Worm (Caenorhabditis elegans): ENCODE measurements around the gene F37A8.2.

F37A8.2 gene

DNA sequence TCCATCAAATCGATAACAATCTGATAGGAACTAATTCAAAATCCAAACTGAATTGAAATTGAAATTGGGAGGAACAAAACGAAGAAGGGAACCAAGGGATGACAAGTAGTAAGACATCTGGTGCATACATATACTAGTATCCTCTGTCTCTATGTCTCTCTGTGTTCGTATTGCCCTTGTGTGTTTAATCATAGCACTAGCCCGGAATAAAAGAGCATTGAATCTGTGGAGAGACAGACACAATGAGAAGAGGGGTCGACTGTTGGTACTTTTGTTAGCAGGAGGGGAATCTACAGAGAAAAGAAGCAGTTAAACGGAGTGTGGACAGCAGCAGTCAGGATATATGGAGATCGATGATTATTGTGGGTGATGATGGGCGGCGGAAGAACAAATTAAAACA is 15.6 kb downstream of the F37A8.2 start:
- TF ChIP-seq drap-1 (GFP tag; optimal IDR thresholded peaks at IDR 0.05) (no peak), snpc-4 (tag; optimal IDR thresholded peaks at IDR 0.05) (no peak), mls-2 (tag; optimal IDR thresholded peaks at IDR 0.05) (no peak), bed-3 (GFP tag; optimal IDR thresholded peaks at IDR 0.05) (no peak), flh-1 (GFP tag; optimal IDR thresholded peaks at IDR 0.05) (no peak), hlh-1 (tag; optimal IDR thresholded peaks at IDR 0.05) (peak; percentile 79), unc-120 (tag; optimal IDR thresholded peaks at IDR 0.05; ENCODE audit: poor library complexity, severe bottlenecking) (peak; percentile 30), cnd-1 (tag; optimal IDR thresholded peaks at IDR 0.05) (peak; percentile 12), unc-39 (tag; optimal IDR thresholded peaks at IDR 0.05) (no peak), lin-32 (GFP tag; optimal IDR thresholded peaks at IDR 0.05) (no peak), sptf-1 (tag; optimal IDR thresholded peaks at IDR 0.05) (no peak), blmp-1 (tag; optimal IDR thresholded peaks at IDR 0.05) (no peak), ceh-83 (GFP tag; optimal IDR thresholded peaks at IDR 0.05) (no peak), mab-5 (tag; optimal IDR thresholded peaks at IDR 0.05) (no peak), lin-13 (tag; optimal IDR thresholded peaks at IDR 0.05) (no peak), elt-3 (tag; optimal IDR thresholded peaks at IDR 0.05) (no peak), tbx-8 (GFP tag; optimal IDR thresholded peaks at IDR 0.05) (no peak), ceh-39 (tag; optimal IDR thresholded peaks at IDR 0.05) (no peak), sem-2 (GFP tag; optimal IDR thresholded peaks at IDR 0.05) (no peak), M03D4.4 (tag; optimal IDR thresholded peaks at IDR 0.05) (no peak), unc-62 (GFP tag; optimal IDR thresholded peaks at IDR 0.05) (peak; percentile 53), mep-1 (tag; optimal IDR thresholded peaks at IDR 0.05) (peak; percentile 15), ztf-11 (tag; optimal IDR thresholded peaks at IDR 0.05) (peak; percentile 24), ces-1 (GFP tag; optimal IDR thresholded peaks at IDR 0.05) (peak; percentile 37), elt-1 (tag; optimal IDR thresholded peaks at IDR 0.05; ENCODE audit: borderline replicate concordance, insufficient read depth) (no peak), nhr-12 (tag; optimal IDR thresholded peaks at IDR 0.05) (no peak), nhr-28 (tag; optimal IDR thresholded peaks at IDR 0.05) (no peak), nhr-237 (tag; optimal IDR thresholded peaks at IDR 0.05) (no peak), pha-4 (tag; optimal IDR thresholded peaks at IDR 0.05) (peak; percentile 4), nhr-2 (tag; optimal IDR thresholded peaks at IDR 0.05) (peak; percentile 4), lsy-2 (tag; optimal IDR thresholded peaks at IDR 0.05) (no peak), ham-2 (GFP tag; optimal IDR thresholded peaks at IDR 0.05) (peak; percentile 88), ceh-43 (GFP tag; optimal IDR thresholded peaks at IDR 0.05) (no peak), nhr-76 (tag; optimal IDR thresholded peaks at IDR 0.05) (no peak), zip-8 (tag; optimal IDR thresholded peaks at IDR 0.05) (no peak)

ce11 chrIII:3914836-3915235 is 16.5 kb downstream of the F37A8.2 start:
- TF ChIP-seq tbx-8 (GFP tag; optimal IDR thresholded peaks at IDR 0.05): no peak
- TF ChIP-seq bed-3 (GFP tag; optimal IDR thresholded peaks at IDR 0.05): no peak
- no peak for TF ChIP-seq M03D4.4 (tag; optimal IDR thresholded peaks at IDR 0.05)
- peak; percentile 11 for TF ChIP-seq cnd-1 (tag; optimal IDR thresholded peaks at IDR 0.05)
- no peak for TF ChIP-seq flh-1 (GFP tag; optimal IDR thresholded peaks at IDR 0.05)
- TF ChIP-seq hlh-1 (tag; optimal IDR thresholded peaks at IDR 0.05): peak; percentile 95
- TF ChIP-seq lin-32 (GFP tag; optimal IDR thresholded peaks at IDR 0.05): no peak
- TF ChIP-seq elt-1 (tag; optimal IDR thresholded peaks at IDR 0.05; ENCODE audit: borderline replicate concordance, insufficient read depth): no peak
- TF ChIP-seq nhr-2 (tag; optimal IDR thresholded peaks at IDR 0.05): no peak
- no peak for TF ChIP-seq mls-2 (tag; optimal IDR thresholded peaks at IDR 0.05)
- no peak for TF ChIP-seq nhr-12 (tag; optimal IDR thresholded peaks at IDR 0.05)
- TF ChIP-seq ham-2 (GFP tag; optimal IDR thresholded peaks at IDR 0.05): no peak
- TF ChIP-seq lsy-2 (tag; optimal IDR thresholded peaks at IDR 0.05): no peak
- TF ChIP-seq mep-1 (tag; optimal IDR thresholded peaks at IDR 0.05): no peak
- no peak for TF ChIP-seq nhr-76 (tag; optimal IDR thresholded peaks at IDR 0.05)
- TF ChIP-seq sem-2 (GFP tag; optimal IDR thresholded peaks at IDR 0.05): no peak
- no peak for TF ChIP-seq unc-39 (tag; optimal IDR thresholded peaks at IDR 0.05)
- TF ChIP-seq nhr-28 (tag; optimal IDR thresholded peaks at IDR 0.05): no peak
- TF ChIP-seq pha-4 (tag; optimal IDR thresholded peaks at IDR 0.05): no peak
- TF ChIP-seq unc-120 (tag; optimal IDR thresholded peaks at IDR 0.05; ENCODE audit: poor library complexity, severe bottlenecking): peak; percentile 82
- no peak for TF ChIP-seq ztf-11 (tag; optimal IDR thresholded peaks at IDR 0.05)
- no peak for TF ChIP-seq lin-13 (tag; optimal IDR thresholded peaks at IDR 0.05)
- no peak for TF ChIP-seq ces-1 (GFP tag; optimal IDR thresholded peaks at IDR 0.05)
- no peak for TF ChIP-seq ceh-83 (GFP tag; optimal IDR thresholded peaks at IDR 0.05)
- TF ChIP-seq nhr-237 (tag; optimal IDR thresholded peaks at IDR 0.05): no peak
- TF ChIP-seq mab-5 (tag; optimal IDR thresholded peaks at IDR 0.05): no peak
- TF ChIP-seq unc-62 (GFP tag; optimal IDR thresholded peaks at IDR 0.05): peak; percentile 50

DNA sequence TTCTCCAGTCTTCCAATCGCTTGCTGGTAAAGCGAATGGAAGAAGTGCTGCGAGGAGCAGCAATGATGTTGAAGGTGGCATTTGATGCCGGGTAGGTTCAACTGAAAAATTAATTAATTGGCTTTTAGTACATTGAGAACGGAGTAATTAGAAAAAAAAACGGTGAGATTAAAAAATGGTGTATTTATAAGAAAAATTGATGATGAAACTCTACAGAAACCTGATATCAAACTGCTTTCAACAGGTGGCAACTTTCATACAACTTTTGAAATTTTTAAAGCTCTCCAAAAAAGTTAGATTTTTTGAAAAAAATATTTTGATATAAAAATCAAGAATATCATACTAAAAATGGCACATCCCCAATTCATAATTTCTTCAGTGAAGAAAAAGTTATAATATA is 17.3 kb downstream of the F37A8.2 start, which contains the start of gene pat-3:
Gene pat-3 (minus strand): TSS at position 101 of the 400 bp plus-strand sequence.
- no peak for TF ChIP-seq cnd-1 (tag; optimal IDR thresholded peaks at IDR 0.05)
- no peak for TF ChIP-seq pha-4 (tag; optimal IDR thresholded peaks at IDR 0.05)
- TF ChIP-seq unc-62 (GFP tag; optimal IDR thresholded peaks at IDR 0.05): no peak
- no peak for TF ChIP-seq nhr-237 (tag; optimal IDR thresholded peaks at IDR 0.05)
- TF ChIP-seq ceh-43 (GFP tag; optimal IDR thresholded peaks at IDR 0.05): no peak
- TF ChIP-seq ceh-39 (tag; optimal IDR thresholded peaks at IDR 0.05): no peak
- TF ChIP-seq ham-2 (GFP tag; optimal IDR thresholded peaks at IDR 0.05): no peak
- TF ChIP-seq zip-8 (tag; optimal IDR thresholded peaks at IDR 0.05): no peak
- TF ChIP-seq snpc-4 (tag; optimal IDR thresholded peaks at IDR 0.05): no peak
- no peak for TF ChIP-seq nhr-12 (tag; optimal IDR thresholded peaks at IDR 0.05)
- no peak for TF ChIP-seq mls-2 (tag; optimal IDR thresholded peaks at IDR 0.05)
- no peak for TF ChIP-seq hlh-1 (tag; optimal IDR thresholded peaks at IDR 0.05)
- no peak for TF ChIP-seq tbx-8 (GFP tag; optimal IDR thresholded peaks at IDR 0.05)
- TF ChIP-seq lin-13 (tag; optimal IDR thresholded peaks at IDR 0.05): no peak
- TF ChIP-seq bed-3 (GFP tag; optimal IDR thresholded peaks at IDR 0.05): no peak

Measured in whole organism, mixed stage, embryonic.